Worm (Caenorhabditis elegans): Measurements from ENCODE around the gene C24H10.4.

Gene C24H10.4

DNA sequence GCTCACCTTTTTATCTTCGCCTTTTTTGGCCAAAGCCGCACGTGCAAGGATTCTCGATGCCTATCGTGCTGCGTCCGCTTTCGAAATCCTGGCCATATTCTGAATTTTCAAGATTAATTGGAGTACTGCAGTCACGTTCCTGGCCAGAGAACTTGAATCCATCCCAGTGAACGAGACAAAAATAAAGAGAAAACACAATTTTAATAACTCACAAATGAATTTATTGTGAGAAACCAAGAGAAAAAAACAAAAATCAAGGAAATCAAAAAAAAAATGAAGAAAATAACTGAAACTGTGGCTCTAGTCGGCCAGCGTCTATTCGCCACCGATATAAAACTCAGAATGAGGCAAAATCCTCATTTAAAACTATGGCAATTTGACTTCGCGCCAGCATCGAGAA lies at the start of gene C24H10.4:
C24H10.4 (minus strand) TSS at position 101 of the 400 bp plus-strand sequence.
- TF ChIP-seq dmd-4 (tag; optimal IDR thresholded peaks at IDR 0.05; ENCODE audit: borderline replicate concordance), result no peak
- no peak for TF ChIP-seq ama-1 (optimal IDR thresholded peaks at IDR 0.05)
- TF ChIP-seq ceh-34 (tag; optimal IDR thresholded peaks at IDR 0.05), result no peak
- TF ChIP-seq pag-3 (tag; optimal IDR thresholded peaks at IDR 0.05; ENCODE audit: borderline replicate concordance), result no peak
- no peak for TF ChIP-seq ceh-31 (tag; optimal IDR thresholded peaks at IDR 0.05)
- no peak for TF ChIP-seq nhr-11 (tag; optimal IDR thresholded peaks at IDR 0.05)

DNA sequence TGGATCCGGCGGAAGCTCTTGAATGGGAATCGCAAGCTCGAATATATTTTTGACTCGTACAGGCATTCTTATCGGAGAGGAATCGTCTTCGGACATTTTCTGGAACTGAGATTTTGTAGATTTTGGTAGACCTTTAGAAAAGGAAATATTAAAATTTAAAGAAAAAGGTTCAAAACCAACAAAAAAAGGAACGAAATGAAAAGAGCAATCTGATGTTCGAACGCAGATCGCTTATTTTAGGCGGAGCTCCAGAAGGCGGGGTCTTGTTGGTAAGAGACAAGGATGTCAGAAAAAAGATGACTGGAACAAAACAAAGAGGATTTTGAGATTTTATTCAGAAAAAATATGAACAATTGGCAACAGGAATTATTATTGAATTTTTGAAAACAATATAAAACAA lies 47.9 kb upstream of the C24H10.4 start, which contains the start of gene C42D8.9:
C42D8.9 (minus strand) TSS at position 101 of the 400 bp plus-strand sequence.
- TF ChIP-seq gmeb-2 (tag; optimal IDR thresholded peaks at IDR 0.05), result no peak

DNA sequence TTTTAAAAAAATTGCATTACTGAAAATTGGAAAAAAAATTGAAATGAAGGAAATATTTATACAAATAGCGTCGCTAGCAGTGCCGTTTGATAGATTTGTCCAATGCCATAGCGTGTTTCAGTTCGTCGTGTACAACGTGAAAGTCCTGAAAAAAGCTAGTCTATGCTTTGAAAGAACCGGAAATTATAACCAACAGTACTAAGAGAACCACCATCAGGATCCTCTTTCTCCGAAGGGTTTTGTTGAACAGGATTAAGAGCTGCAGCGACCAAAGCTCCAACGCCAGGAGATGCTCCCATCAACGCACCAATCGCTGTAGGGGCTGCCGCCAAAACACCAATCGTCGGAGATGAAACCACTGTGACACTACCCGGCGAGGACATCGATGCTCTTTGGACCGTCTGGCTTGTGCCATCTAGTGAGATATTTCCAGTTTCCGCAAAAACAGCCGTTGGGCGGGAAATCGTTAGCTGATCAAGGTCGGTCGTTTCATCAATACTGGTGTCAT lies 47.2 kb upstream of the C24H10.4 start:
- no peak for TF ChIP-seq madf-2 (tag; optimal IDR thresholded peaks at IDR 0.05)
- no peak for TF ChIP-seq ceh-30 (tag; optimal IDR thresholded peaks at IDR 0.05)
- no peak for TF ChIP-seq zip-5 (tag; optimal IDR thresholded peaks at IDR 0.05)

DNA sequence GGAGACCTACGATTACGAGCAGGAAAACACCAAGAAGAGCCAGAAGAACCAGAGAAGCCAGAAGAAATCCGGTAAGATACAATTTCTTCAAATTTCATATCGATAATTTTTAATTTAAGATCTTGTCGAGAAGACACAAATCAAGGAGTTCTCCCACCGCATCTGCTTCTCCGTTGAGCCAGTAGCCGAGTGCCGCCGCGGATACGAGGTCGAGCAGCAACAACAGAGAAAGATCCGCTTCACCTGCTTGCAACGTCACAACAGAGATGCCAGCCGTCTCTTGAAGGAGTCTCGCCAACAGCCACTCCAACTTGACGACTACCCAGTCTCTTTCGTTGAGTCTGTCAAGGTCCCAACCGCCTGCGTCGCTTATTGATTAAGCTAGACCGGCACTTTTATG lies 46.6 kb upstream of the C24H10.4 start:
- TF ChIP-seq pha-2 (tag; optimal IDR thresholded peaks at IDR 0.05) (no peak), Y22D7AL.16 (tag; optimal IDR thresholded peaks at IDR 0.05) (no peak), hlh-30 (tag; optimal IDR thresholded peaks at IDR 0.05; ENCODE audit: insufficient read depth) (no peak), ceh-19 (GFP tag; optimal IDR thresholded peaks at IDR 0.05) (no peak), ceh-14 (tag; optimal IDR thresholded peaks at IDR 0.05) (no peak), F13H6.1 (tag; optimal IDR thresholded peaks at IDR 0.05) (no peak), lim-6 (tag; optimal IDR thresholded peaks at IDR 0.05) (no peak), hlh-15 (tag; optimal IDR thresholded peaks at IDR 0.05) (no peak), gmeb-2 (tag; optimal IDR thresholded peaks at IDR 0.05) (no peak), nhr-232 (tag; optimal IDR thresholded peaks at IDR 0.05) (no peak), ref-2 (tag; optimal IDR thresholded peaks at IDR 0.05) (no peak), unc-42 (tag; optimal IDR thresholded peaks at IDR 0.05) (no peak), hlh-8 (tag; optimal IDR thresholded peaks at IDR 0.05) (no peak), npax-4 (tag; optimal IDR thresholded peaks at IDR 0.05) (no peak), ztf-16 (tag; optimal IDR thresholded peaks at IDR 0.05) (no peak), ceh-31 (tag; optimal IDR thresholded peaks at IDR 0.05) (no peak)

DNA sequence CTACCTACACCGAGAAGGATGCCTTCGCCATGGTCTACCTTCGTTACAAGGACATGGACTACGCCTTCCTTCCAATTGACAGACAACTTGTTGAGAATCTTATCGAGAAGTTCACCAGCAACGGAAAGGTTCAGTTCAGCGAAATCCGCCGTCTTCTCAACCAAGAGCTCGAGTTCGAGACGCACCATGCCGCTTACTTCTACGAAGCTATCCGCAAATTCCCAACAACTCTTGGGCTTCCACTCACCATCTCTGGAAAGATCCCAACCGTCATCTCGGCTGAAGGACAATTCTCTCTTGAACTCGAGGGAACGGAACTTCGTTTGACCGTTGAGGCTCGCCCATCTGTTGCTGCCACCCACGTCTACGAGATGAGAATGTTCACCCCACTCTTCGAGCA lies 44.4 kb upstream of the C24H10.4 start:
- TF ChIP-seq ceh-24 (tag; optimal IDR thresholded peaks at IDR 0.05) (no peak), ceh-22 (tag; optimal IDR thresholded peaks at IDR 0.05) (no peak), odd-2 (tag; optimal IDR thresholded peaks at IDR 0.05) (no peak), ceh-30 (tag; optimal IDR thresholded peaks at IDR 0.05) (no peak), dve-1 (tag; optimal IDR thresholded peaks at IDR 0.05) (no peak), T23F11.4 (GFP tag; optimal IDR thresholded peaks at IDR 0.05) (no peak), nhr-11 (tag; optimal IDR thresholded peaks at IDR 0.05) (no peak), che-1 (tag; optimal IDR thresholded peaks at IDR 0.05) (no peak)

DNA sequence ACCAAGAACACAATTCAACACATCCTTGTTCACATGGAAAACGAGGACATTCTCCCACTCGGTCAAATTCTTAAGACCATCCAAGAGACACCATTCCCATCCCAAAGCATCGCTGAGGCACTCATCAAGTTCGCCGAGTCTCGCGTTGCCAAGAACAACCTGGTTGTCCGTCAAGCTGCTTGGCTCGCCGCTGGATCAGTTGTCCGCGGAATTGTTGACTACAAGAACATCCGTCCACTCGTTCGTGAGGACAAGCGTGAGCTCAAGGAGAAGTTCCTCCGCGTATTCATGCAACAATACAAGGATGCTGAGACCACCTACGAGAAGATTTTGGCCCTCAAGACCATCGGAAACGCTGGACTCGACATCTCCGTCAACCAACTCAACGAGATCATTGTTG lies 43.3 kb upstream of the C24H10.4 start:
- no peak for TF ChIP-seq ceh-9 (tag; optimal IDR thresholded peaks at IDR 0.05)
- TF ChIP-seq unc-86 (tag; optimal IDR thresholded peaks at IDR 0.05), result no peak
- no peak for TF ChIP-seq pha-4 (tag; optimal IDR thresholded peaks at IDR 0.05)
- no peak for TF ChIP-seq ceh-24 (tag; optimal IDR thresholded peaks at IDR 0.05)
- TF ChIP-seq lin-11 (tag; optimal IDR thresholded peaks at IDR 0.05), result no peak
- TF ChIP-seq nhr-232 (tag; optimal IDR thresholded peaks at IDR 0.05), result no peak
- no peak for TF ChIP-seq F13H6.1 (tag; optimal IDR thresholded peaks at IDR 0.05)
- TF ChIP-seq syd-9 (tag; optimal IDR thresholded peaks at IDR 0.05), result no peak
- no peak for TF ChIP-seq hlh-6 (tag; optimal IDR thresholded peaks at IDR 0.05)
- TF ChIP-seq C08G9.2 (tag; optimal IDR thresholded peaks at IDR 0.05), result no peak
- no peak for TF ChIP-seq K02D7.2 (tag; optimal IDR thresholded peaks at IDR 0.05)
- TF ChIP-seq pag-3 (tag; optimal IDR thresholded peaks at IDR 0.05; ENCODE audit: borderline replicate concordance), result no peak
- TF ChIP-seq hlh-30 (tag; optimal IDR thresholded peaks at IDR 0.05; ENCODE audit: insufficient read depth), result no peak
- TF ChIP-seq ttx-3 (tag; optimal IDR thresholded peaks at IDR 0.05), result no peak
- TF ChIP-seq T23F11.4 (GFP tag; optimal IDR thresholded peaks at IDR 0.05), result no peak
- no peak for TF ChIP-seq K09A11.1 (tag; optimal IDR thresholded peaks at IDR 0.05; ENCODE audit: insufficient read depth)
- no peak for TF ChIP-seq dmd-4 (tag; optimal IDR thresholded peaks at IDR 0.05; ENCODE audit: borderline replicate concordance)

Data from whole organism, late embryonic.